Fruit fly (Drosophila melanogaster) whole organism, pupa: ENCODE results near the gene Fas2.

Source experiments
- CG10348 ChIP-seq: fragments of 200-800 bp; sonication (Bioruptor generic); IDR thresholded peaks from 2 replicates; pipeline ENCODE4 v1.3.6; 2022; ENCODE audit warnings: missing biosample characterization, missing genetic modification characterization
- CG12605 ChIP-seq: fragments of 200-800 bp; sonication (Bioruptor generic); IDR thresholded peaks from 2 replicates; pipeline ENCODE4 v1.3.6; 2022; ENCODE audit warnings: missing biosample characterization, missing genetic modification characterization
- CG13204 ChIP-seq: fragments of 200-800 bp; sonication (Bioruptor generic); optimal IDR thresholded peaks from 2 replicates; lab custom pipeline; 2018; ENCODE audit warnings: missing biosample characterization, mild to moderate bottlenecking, missing genetic modification characterization, moderate library complexity
- CG14655 ChIP-seq: fragments of 200-800 bp; sonication (Bioruptor generic); optimal IDR thresholded peaks from 3 replicates; lab custom pipeline; 2017; ENCODE audit warnings: mild to moderate bottlenecking, missing biosample characterization, missing genetic modification reagents, missing genetic modification characterization
- CG15710 ChIP-seq: fragments of 200-800 bp; sonication (Bioruptor generic); optimal IDR thresholded peaks from 2 replicates; lab custom pipeline; 2018; ENCODE audit warnings: missing biosample characterization, mild to moderate bottlenecking, missing genetic modification characterization, moderate library complexity
- CG17806 ChIP-seq: fragments of 200-800 bp; sonication (Bioruptor generic); optimal IDR thresholded peaks from 2 replicates; lab custom pipeline; 2018; ENCODE audit warnings: missing biosample characterization, mild to moderate bottlenecking, missing genetic modification characterization, moderate library complexity
- CG32121 ChIP-seq: fragments of 200-800 bp; sonication (Bioruptor generic); IDR thresholded peaks from 2 replicates; pipeline ENCODE4 v1.3.6; 2022; ENCODE audit warnings: missing biosample characterization, missing genetic modification characterization
- CG34367 ChIP-seq: fragments of 200-800 bp; sonication (Bioruptor generic); optimal IDR thresholded peaks from 2 replicates; lab custom pipeline; 2018; ENCODE audit warnings: missing biosample characterization, mild to moderate bottlenecking, missing genetic modification characterization
- CG4496 ChIP-seq: fragments of 200-800 bp; sonication (Bioruptor generic); IDR thresholded peaks from 3 replicates; pipeline ENCODE4 v1.3.6; 2022; ENCODE audit warnings: missing biosample characterization, missing genetic modification characterization
- CG8159 ChIP-seq: fragments of 200-800 bp; sonication (Bioruptor generic); optimal IDR thresholded peaks from 3 replicates; lab custom pipeline; 2018; ENCODE audit warnings: missing biosample characterization, mild to moderate bottlenecking, missing genetic modification characterization, moderate library complexity
- CG8301 ChIP-seq: fragments of 200-800 bp; sonication (Bioruptor generic); optimal IDR thresholded peaks from 2 replicates; lab custom pipeline; 2018; ENCODE audit warnings: missing biosample characterization, mild to moderate bottlenecking, missing genetic modification characterization
- CG9948 ChIP-seq: fragments of 200-800 bp; sonication (Bioruptor generic); optimal IDR thresholded peaks from 2 replicates; lab custom pipeline; 2018; ENCODE audit warnings: missing biosample characterization, mild to moderate bottlenecking, missing genetic modification characterization, moderate library complexity
- D1 ChIP-seq: fragments of 200-800 bp; sonication (Bioruptor generic); optimal IDR thresholded peaks from 2 replicates; lab custom pipeline; 2018; ENCODE audit warnings: missing biosample characterization, mild to moderate bottlenecking, missing genetic modification characterization, moderate library complexity
- EcR ChIP-seq: fragments of 200-800 bp; sonication (Bioruptor generic); optimal IDR thresholded peaks from 3 replicates; lab custom pipeline; 2019; ENCODE audit warnings: missing biosample characterization, missing genetic modification characterization, mild to moderate bottlenecking, moderate library complexity, missing genetic modification reagents
- Ets98B ChIP-seq: fragments of 200-800 bp; sonication (Bioruptor generic); IDR thresholded peaks from 2 replicates; pipeline ENCODE4 v1.3.6; 2022; ENCODE audit warnings: missing biosample characterization, missing genetic modification characterization
- Pif1A ChIP-seq: fragments of 200-800 bp; sonication (Bioruptor generic); optimal IDR thresholded peaks from 3 replicates; lab custom pipeline; 2016; ENCODE audit warnings: missing biosample characterization, missing genetic modification characterization
- Pif1B ChIP-seq: fragments of 200-800 bp; sonication (Bioruptor generic); optimal IDR thresholded peaks from 3 replicates; lab custom pipeline; 2016; ENCODE audit warnings: missing biosample characterization, missing genetic modification characterization
- Snoo ChIP-seq: fragments of 200-800 bp; sonication (Bioruptor generic); optimal IDR thresholded peaks from 3 replicates; lab custom pipeline; 2017; ENCODE audit warnings: missing biosample characterization, mild to moderate bottlenecking, missing genetic modification characterization, inconsistent platforms
- fd96Ca ChIP-seq: fragments of 200-800 bp; sonication (Bioruptor generic); IDR thresholded peaks from 3 replicates; pipeline ENCODE4 v1.3.6; 2022; ENCODE audit warnings: missing biosample characterization, missing genetic modification characterization
- gl ChIP-seq: fragments of 200-800 bp; sonication (Bioruptor generic); optimal IDR thresholded peaks from 2 replicates; lab custom pipeline; 2018; ENCODE audit warnings: missing biosample characterization, mild to moderate bottlenecking, missing genetic modification characterization
- rn ChIP-seq: fragments of 200-800 bp; sonication (Bioruptor generic); IDR thresholded peaks from 2 replicates; pipeline ENCODE4 v1.3.6; 2022; ENCODE audit warnings: missing biosample characterization, missing genetic modification characterization

Fas2 gene

DNA sequence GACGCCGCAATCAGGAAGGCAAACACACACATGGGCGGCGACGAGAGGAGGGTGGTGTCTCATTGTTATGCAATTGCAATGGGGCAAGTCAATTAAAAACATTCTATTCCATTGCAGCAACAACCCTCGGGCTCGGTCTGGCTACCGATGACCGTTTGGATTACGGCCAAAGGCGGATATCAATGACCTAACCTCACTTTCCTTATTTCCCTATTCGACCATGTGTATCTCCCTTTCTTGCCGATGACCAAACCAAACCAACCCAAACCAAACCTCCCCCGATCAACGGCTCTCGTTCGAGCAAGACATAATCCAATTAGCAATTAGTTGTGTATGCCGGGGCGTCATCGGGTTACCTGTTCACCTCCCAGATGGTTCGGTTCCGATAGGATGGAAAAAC is 7.1 kb downstream of the Fas2 start:
- TF ChIP-seq CG13204 (no peak), Pif1B (no peak), CG8159 (tag; lab: Kevin White, UChicago) (no peak), CG32121 (GFP tag; lab: Robert Waterston, UW) (no peak), CG9948 (tag; lab: Kevin White, UChicago) (no peak), CG10348 (GFP tag; lab: Robert Waterston, UW) (no peak), fd96Ca (no peak), rn (no peak), Pif1A (GFP tag; lab: Kevin White, UChicago) (no peak), CG17806 (tag; lab: Kevin White, UChicago) (no peak), CG4496 (GFP tag; lab: Robert Waterston, UW) (no peak), Ets98B (GFP tag; lab: Robert Waterston, UW) (no peak), D1 (no peak), EcR (GFP tag; lab: Kevin White, UChicago) (no peak), CG8301 (no peak), CG15710 (tag; lab: Kevin White, UChicago) (no peak), gl (tag; lab: Kevin White, UChicago) (no peak), Snoo (tag; lab: Kevin White, UChicago) (no peak), CG14655 (no peak), CG12605 (no peak)

DNA sequence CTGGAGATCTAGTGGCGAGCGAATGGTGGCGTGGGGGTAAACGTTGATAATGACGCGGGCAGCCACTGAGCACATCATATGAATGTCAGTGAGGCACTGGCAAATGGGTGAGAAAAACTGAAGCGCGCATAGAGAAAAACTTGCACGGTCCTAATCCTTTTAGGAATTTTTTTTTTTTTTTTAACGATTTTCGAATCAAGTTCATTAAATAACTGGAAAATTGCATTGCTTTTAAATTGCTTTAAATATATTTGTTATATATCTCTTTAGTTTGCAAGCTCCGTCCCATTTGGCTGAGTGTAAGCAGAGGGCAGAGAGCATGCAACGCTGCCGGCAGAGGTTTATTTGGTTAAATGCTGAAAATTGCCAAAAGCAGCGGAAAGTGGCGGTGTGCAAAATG is 8.4 kb downstream of the Fas2 start:
- no peak for TF ChIP-seq D1
- no peak for TF ChIP-seq gl (tag; lab: Kevin White, UChicago)
- peak; percentile 66 for TF ChIP-seq CG14655
- peak; percentile 71 for TF ChIP-seq CG15710 (tag; lab: Kevin White, UChicago)
- TF ChIP-seq CG12605 = 0 out of 2 replicates have a peak, but pooled peaks have one; percentile 38
- TF ChIP-seq fd96Ca = peak; percentile 76
- peak; percentile 50 for TF ChIP-seq Pif1B
- TF ChIP-seq Ets98B (GFP tag; lab: Robert Waterston, UW) = peak; percentile 39
- peak; percentile 33 for TF ChIP-seq CG13204
- peak; percentile 69 for TF ChIP-seq CG8159 (tag; lab: Kevin White, UChicago)
- TF ChIP-seq EcR (GFP tag; lab: Kevin White, UChicago) = no peak
- TF ChIP-seq CG10348 (GFP tag; lab: Robert Waterston, UW) = no peak
- peak; percentile 64 for TF ChIP-seq CG32121 (GFP tag; lab: Robert Waterston, UW)
- peak; percentile 70 for TF ChIP-seq Pif1A (GFP tag; lab: Kevin White, UChicago)
- TF ChIP-seq Snoo (tag; lab: Kevin White, UChicago) = peak; percentile 29
- TF ChIP-seq CG34367 = peak; percentile 45
- TF ChIP-seq CG8301 = peak; percentile 47
- 0 out of 2 replicates have a peak, but pooled peaks have one; percentile 18 for TF ChIP-seq rn
- TF ChIP-seq CG9948 (tag; lab: Kevin White, UChicago) = peak; percentile 63
- TF ChIP-seq CG4496 (GFP tag; lab: Robert Waterston, UW) = peak; percentile 75
- peak; percentile 68 for TF ChIP-seq CG17806 (tag; lab: Kevin White, UChicago)

DNA sequence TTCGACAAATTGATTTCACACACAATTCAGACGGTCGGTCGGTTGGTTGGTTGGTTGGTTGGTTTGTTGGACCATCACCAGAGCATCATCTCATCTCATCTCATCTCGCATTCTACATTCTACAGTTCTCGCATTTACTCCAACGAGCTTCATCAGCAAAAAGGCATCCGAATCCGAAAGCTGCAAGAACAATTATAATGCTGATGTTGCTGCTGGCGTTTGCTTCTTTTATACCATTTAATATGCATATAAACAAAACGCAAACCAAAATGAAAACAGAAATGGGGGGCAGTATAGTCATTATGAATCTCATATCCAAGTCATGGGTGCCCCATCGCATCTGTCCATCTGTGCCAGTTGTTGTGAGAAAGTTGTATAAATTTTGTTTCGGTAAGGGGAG is 19.2 kb downstream of the Fas2 start:
- TF ChIP-seq CG34367 (no peak), fd96Ca (no peak), Pif1B (no peak), CG15710 (tag; lab: Kevin White, UChicago) (no peak), D1 (no peak), rn (no peak), CG12605 (no peak), EcR (GFP tag; lab: Kevin White, UChicago) (no peak), Pif1A (GFP tag; lab: Kevin White, UChicago) (no peak)

DNA sequence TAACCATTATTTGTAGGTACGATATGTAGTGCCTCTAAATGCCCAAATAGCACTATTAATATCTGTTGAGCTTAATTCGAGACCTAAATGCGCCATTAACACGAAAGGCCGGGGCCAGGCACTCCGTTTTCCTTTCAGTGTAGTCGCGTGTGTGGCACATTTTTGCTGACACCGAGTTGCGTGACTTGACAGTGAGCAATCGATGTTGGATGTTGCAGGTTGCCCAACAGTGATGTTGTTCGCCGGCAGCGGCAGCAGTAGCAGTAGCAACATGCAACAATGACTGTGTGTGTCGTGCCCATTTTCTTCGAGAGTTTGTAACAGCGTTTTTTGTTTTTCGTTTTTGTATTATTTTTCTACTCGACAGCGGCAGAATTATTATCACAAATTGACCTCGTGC is 20.5 kb downstream of the Fas2 start:
- TF ChIP-seq Pif1A (GFP tag; lab: Kevin White, UChicago) (no peak), CG13204 (no peak), gl (tag; lab: Kevin White, UChicago) (no peak), D1 (no peak), CG4496 (GFP tag; lab: Robert Waterston, UW) (no peak), CG10348 (GFP tag; lab: Robert Waterston, UW) (no peak), CG15710 (tag; lab: Kevin White, UChicago) (no peak), EcR (GFP tag; lab: Kevin White, UChicago) (no peak), rn (no peak), Snoo (tag; lab: Kevin White, UChicago) (no peak), CG9948 (tag; lab: Kevin White, UChicago) (no peak), CG17806 (tag; lab: Kevin White, UChicago) (no peak), CG32121 (GFP tag; lab: Robert Waterston, UW) (no peak), Ets98B (GFP tag; lab: Robert Waterston, UW) (no peak), CG34367 (no peak), CG8159 (tag; lab: Kevin White, UChicago) (no peak)

DNA sequence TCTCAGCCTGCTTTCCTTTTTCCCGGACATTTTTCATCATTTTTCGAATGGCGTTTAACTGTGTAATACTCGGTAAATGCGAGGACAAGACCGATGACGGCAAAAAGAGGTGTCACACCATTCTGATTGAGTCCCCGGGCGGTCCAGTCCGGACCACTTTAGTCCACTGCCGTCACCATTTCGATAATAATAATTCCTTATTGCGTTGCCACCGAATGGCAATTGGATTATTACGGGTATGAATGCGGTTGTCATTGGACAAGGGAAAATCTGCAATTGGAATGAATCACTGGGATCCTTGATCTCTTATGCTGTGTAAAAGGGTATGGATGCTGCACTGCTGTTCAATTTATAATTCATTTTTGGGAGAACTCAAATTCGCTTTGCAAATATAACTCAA is 27.1 kb downstream of the Fas2 start:
- no peak for TF ChIP-seq CG34367
- no peak for TF ChIP-seq Ets98B (GFP tag; lab: Robert Waterston, UW)
- TF ChIP-seq EcR (GFP tag; lab: Kevin White, UChicago) = no peak
- TF ChIP-seq rn = no peak
- TF ChIP-seq CG13204 = no peak
- TF ChIP-seq Snoo (tag; lab: Kevin White, UChicago) = no peak
- no peak for TF ChIP-seq CG12605
- TF ChIP-seq Pif1A (GFP tag; lab: Kevin White, UChicago) = no peak
- TF ChIP-seq fd96Ca = no peak
- no peak for TF ChIP-seq Pif1B
- no peak for TF ChIP-seq CG4496 (GFP tag; lab: Robert Waterston, UW)
- TF ChIP-seq CG8159 (tag; lab: Kevin White, UChicago) = no peak
- TF ChIP-seq CG14655 = no peak
- no peak for TF ChIP-seq CG17806 (tag; lab: Kevin White, UChicago)
- no peak for TF ChIP-seq D1
- no peak for TF ChIP-seq CG8301
- TF ChIP-seq, all 21 proteins: peak for 0

DNA sequence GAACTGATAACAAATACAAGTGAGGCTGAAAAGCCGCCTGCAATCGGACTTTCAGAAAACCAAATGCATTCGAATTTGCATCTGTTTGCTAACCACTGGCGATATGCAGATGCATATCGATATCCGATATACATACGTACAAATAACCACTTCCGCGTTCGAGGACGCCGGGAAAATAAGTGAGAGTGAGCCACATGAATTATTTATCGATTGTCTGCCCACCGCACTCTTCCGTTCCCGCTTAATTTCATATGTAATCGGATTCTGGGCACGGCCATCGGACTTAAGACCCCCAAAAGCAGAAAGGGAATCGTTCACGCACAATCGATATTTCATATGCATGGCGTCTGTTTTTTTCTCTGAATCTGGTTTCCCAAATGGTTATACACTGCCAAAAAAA is 28.2 kb downstream of the Fas2 start:
- no peak for TF ChIP-seq CG9948 (tag; lab: Kevin White, UChicago)
- TF ChIP-seq CG34367 = no peak
- TF ChIP-seq Ets98B (GFP tag; lab: Robert Waterston, UW) = no peak
- TF ChIP-seq Pif1A (GFP tag; lab: Kevin White, UChicago) = no peak
- no peak for TF ChIP-seq CG14655
